Worm (Caenorhabditis elegans): ENCODE results near the gene C17F4.8.
"Not testable (repeated sequence)": the region's sequence is repeated elsewhere in the genome, so short reads cannot be mapped to it uniquely, and the experiment has no call there.

Gene C17F4.8

DNA sequence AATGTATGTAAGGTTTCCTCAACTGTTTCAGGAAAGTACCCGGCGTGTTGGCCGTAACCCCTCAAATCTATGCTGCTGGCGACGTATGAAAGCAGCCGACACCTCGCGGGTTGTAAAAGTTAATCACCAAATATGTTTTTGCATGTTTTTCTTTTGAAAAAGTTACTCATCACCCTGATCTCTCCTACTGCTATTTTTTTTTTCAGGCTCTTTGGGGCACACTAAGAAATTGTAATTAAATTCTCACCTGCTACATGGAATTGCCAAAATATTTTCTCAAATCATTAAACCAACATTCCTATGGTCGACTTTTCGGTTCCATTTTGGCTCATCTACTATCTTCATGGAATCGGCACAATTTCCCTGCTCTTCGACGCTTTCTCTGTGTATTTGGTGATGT lies 49.8 kb downstream of the C17F4.8 start, which contains the start of gene sri-78:
TSS of gene sri-78 (plus strand) at position 301 of the 400 bp plus-strand sequence.
- TF ChIP-seq gmeb-1, lsy-2, nhr-10 (tag; optimal IDR thresholded peaks at IDR 0.05): not testable (repeated sequence)

DNA sequence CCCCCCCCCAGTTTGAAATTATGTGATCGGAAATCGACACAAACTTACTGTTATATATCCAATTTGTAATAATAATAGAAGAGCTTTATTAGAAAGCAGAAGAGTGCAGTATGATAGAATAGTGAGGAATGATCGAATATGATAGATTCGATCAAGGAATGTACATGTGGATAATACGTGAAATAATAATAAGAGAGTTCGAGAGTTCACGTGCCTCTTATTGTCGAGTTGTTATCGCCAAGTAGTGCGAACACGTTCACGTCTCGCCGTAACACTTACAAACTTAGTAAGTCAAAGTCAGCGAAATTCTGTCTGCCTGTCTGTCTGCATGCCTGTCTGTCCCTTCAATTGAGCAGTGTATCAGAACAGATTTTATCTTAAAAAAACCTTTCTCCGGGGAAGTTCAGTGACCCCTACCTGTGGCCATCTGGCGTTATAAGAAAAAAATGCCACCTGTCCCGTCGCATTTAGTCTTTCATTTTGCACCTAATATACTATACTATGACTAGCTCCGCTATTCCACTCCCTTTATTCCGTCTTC lies 51.3 kb downstream of the C17F4.8 start, which contains the start of the genes Y27F2A.6 and Y27F2A.8:
TSS of gene Y27F2A.6 (minus strand) at position 101 of the 541 bp plus-strand sequence.
TSS of gene Y27F2A.8 (plus strand) at position 491 of the 541 bp plus-strand sequence.
- TF ChIP-seq mab-5 (tag; optimal IDR thresholded peaks at IDR 0.05); unc-55 (GFP tag; optimal IDR thresholded peaks at IDR 0.05); lin-11 (tag; optimal IDR thresholded peaks at IDR 0.05): not testable (repeated sequence)
